Worm (Caenorhabditis elegans): ENCODE results near the gene hach-1.

Gene hach-1

DNA sequence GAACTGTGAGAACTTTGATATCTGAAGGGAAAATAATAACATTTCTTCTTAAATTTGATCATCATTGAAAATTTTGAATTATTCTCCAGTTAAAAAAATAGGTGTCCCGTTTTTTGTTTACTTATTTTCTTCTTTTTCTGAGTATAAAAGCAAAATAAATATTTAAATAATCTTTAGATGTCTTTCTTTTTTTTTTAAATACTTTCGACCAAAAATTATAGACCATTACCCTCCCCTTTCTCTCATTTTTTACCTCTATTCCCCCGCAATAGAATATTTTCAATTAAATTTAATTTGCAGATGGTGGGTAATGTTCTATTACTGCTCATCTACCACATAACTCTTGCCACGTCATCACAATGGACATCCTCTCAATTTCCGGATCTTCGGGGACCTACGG, 18.4 kb downstream of the hach-1 start, which contains the start of gene molo-1:
TSS of gene molo-1 (plus strand) at position 301 of the 400 bp plus-strand sequence.
- TF ChIP-seq him-1 (tag; optimal IDR thresholded peaks at IDR 0.05) (no peak), W03F9.2 (tag; optimal IDR thresholded peaks at IDR 0.05) (no peak), dao-5 (tag; optimal IDR thresholded peaks at IDR 0.05) (no peak)

DNA sequence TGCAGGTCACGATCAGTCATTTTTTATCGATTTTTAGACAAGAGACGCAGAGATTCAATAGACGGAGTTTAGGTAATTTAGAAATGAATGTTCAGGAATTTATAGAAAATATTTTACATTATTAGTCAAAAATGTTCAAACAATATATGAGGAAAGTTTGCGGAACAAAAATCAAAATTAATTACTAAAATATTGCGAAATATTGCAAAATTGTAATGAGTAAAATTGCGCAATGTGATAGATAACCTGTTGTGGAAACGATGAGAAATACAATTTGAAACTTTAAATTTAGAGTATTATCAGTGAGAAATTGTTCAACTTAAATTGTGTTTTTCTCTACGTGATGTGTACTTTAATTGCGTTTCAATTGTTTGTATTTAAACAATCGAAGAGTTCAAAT, 25.8 kb downstream of the hach-1 start, which contains the start of gene F56D2.5:
TSS of gene F56D2.5 (minus strand) at position 371 of the 400 bp plus-strand sequence.
- TF ChIP-seq W03F9.2 (tag; optimal IDR thresholded peaks at IDR 0.05), result no peak
- no peak for TF ChIP-seq dao-5 (tag; optimal IDR thresholded peaks at IDR 0.05)
- no peak for TF ChIP-seq him-1 (tag; optimal IDR thresholded peaks at IDR 0.05)

DNA sequence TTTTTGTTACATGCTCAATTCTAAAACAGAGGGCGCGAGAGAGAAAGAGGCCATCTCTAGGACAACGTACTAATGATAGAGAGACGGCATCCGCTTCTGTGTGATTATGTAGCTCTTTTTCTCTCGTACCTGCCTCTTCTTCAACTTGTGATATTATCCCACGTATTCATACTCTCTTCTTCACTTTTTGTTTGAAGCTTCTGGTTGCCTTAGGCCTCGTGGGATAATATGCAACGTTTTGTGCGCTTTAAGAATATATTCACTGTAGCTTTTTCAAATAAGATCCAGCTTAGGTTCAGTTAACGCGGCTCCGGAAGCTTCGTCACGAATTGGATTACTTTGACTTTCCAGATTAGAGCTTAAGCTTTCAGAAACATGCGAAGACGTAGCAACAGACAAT, 27.5 kb downstream of the hach-1 start, which contains the start of the genes F56D2.8 and uev-2:
TSS of gene F56D2.8 (minus strand) at position 101 of the 400 bp plus-strand sequence.
TSS of gene uev-2 (plus strand) at position 360 of the 400 bp plus-strand sequence.
- TF ChIP-seq W03F9.2 (tag; optimal IDR thresholded peaks at IDR 0.05) (no peak), dao-5 (tag; optimal IDR thresholded peaks at IDR 0.05) (no peak), him-1 (tag; optimal IDR thresholded peaks at IDR 0.05) (no peak)

DNA sequence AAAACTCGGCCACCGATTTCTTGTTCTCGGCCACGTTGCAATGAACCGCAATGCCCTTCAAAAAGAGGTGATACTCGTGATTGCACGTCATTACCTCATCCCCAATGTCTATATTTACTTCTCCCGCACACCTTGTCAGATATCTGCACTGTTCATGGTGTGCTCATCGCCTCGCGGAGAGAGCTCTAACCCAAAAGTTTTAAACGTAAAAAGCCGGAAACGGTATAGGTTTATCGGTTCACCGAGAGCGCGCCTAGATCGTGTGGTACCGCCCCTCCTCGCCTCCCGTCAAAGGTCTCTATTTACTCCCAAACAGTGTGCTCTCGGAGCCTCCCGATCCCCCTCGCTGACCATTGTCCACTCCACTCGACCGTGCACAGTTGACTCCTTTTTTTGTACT, 29.4 kb downstream of the hach-1 start, which contains the start of gene F56D2.3:
TSS of gene F56D2.3 (plus strand) at position 301 of the 400 bp plus-strand sequence.
- TF ChIP-seq dao-5 (tag; optimal IDR thresholded peaks at IDR 0.05), result no peak
- TF ChIP-seq W03F9.2 (tag; optimal IDR thresholded peaks at IDR 0.05), result no peak
- no peak for TF ChIP-seq him-1 (tag; optimal IDR thresholded peaks at IDR 0.05)

DNA sequence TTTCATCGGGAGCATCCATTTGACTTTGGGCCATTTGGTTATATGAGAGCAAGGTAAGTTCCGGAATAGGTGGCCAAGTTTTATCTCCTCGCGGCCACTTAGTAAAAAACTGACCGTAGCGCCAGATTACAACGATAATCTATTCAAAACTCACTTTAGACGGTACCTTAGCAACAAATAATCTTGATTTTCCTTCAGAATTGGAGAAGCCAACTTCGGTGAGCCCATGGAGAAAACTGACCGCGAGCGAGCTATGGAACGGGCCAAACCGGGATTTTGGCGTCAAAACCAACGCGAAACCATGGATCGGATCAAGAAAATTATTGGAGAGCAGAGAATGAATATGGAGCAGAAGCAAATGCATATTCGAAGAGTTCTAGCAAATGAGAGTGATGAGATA, 30.5 kb downstream of the hach-1 start:
- no peak for TF ChIP-seq him-1 (tag; optimal IDR thresholded peaks at IDR 0.05)
- no peak for TF ChIP-seq dao-5 (tag; optimal IDR thresholded peaks at IDR 0.05)
- TF ChIP-seq W03F9.2 (tag; optimal IDR thresholded peaks at IDR 0.05), result no peak

DNA sequence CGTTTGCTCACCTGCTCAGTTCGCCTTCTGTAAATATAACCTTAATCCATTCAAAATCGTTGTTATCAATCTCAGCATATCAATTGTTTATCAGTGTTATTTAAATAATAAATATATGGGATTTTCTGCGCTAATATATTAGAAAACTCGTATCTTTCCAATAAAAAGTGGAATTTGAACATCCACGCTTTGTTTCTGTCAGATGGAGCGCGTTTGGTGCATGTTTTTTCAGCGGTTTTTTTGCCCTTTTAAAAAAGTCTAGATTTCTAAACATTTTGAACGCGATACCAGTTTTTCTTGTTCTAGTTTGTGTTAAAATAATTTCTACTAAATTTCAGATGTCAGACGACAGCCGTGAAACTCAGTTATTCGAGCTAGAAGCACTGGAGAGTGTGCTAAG, 31.7 kb downstream of the hach-1 start, which contains the start of gene F56D2.2:
TSS of gene F56D2.2 (plus strand) at position 339 of the 400 bp plus-strand sequence.
- TF ChIP-seq him-1 (tag; optimal IDR thresholded peaks at IDR 0.05) (no peak), dao-5 (tag; optimal IDR thresholded peaks at IDR 0.05) (no peak), W03F9.2 (tag; optimal IDR thresholded peaks at IDR 0.05) (no peak)

DNA sequence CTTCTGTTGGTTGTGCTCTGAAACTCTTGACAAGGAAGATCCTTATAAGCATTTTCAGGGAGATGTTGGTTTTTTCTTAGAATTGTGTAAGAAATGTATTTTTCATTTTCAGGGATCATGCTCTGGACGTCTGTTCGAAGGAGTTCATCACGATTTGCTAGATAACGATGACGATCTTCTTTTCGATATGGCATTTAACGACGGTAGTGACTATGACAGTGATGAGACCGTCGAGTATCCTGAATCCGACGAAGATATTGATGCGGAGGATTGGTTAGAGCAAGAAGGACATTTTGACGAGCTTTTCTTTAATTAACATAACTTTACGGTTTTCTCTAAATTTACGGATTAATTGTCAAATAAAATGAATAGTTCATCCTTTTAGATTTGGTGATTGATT, 33.5 kb downstream of the hach-1 start:
- TF ChIP-seq dao-5 (tag; optimal IDR thresholded peaks at IDR 0.05) (no peak), him-1 (tag; optimal IDR thresholded peaks at IDR 0.05) (no peak), W03F9.2 (tag; optimal IDR thresholded peaks at IDR 0.05) (no peak)

DNA sequence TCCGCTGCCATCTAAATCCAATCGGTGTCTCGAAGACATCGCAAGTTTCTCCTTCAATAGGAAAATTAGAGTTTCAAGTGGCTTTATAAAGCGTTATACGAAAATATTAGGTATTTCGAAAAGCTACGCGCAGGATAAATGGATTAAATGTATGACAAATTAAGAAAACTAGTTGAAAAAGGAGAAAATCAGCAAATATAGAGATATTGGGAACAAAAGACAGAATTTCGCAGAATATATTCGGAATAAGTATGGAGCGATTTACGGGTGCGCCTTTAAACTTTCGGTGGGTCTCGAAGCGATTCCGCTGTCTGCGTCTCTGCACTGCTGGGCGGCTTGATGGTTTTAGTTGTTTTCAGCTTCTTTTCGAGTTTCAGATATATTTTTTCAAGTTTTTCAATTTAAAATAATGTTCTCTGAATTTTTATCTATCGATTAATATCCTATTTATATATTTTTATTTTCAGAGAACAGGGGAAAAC, 36.5 kb downstream of the hach-1 start, which contains the start of the genes ddx-15 and ucr-1:
TSS of gene ddx-15 (minus strand) at position 51 of the 482 bp plus-strand sequence.
TSS of gene ucr-1 (plus strand) at position 468 of the 482 bp plus-strand sequence.
- no peak for TF ChIP-seq dao-5 (tag; optimal IDR thresholded peaks at IDR 0.05)
- TF ChIP-seq W03F9.2 (tag; optimal IDR thresholded peaks at IDR 0.05), result peak; percentile 66

DNA sequence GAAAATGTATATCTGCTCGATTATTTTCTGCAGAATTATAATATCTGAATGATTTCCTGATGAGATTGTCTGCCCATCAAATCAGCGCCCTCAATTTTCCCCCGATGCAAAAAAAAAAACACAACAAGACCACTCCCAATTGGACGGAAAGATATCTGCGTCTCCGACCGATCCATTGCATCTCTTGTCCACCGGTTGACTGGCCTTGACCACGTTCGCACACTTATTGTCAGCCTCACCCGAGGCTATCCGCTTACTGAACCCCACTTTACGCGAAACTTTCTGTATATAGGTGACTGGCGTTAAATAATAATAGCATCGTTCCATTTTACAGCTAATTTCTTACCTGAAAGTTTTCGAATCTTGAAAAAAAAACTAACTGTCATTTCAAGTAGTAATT, 39.1 kb downstream of the hach-1 start:
- no peak for TF ChIP-seq dao-5 (tag; optimal IDR thresholded peaks at IDR 0.05)
- no peak for TF ChIP-seq him-1 (tag; optimal IDR thresholded peaks at IDR 0.05)
- no peak for TF ChIP-seq W03F9.2 (tag; optimal IDR thresholded peaks at IDR 0.05)

DNA sequence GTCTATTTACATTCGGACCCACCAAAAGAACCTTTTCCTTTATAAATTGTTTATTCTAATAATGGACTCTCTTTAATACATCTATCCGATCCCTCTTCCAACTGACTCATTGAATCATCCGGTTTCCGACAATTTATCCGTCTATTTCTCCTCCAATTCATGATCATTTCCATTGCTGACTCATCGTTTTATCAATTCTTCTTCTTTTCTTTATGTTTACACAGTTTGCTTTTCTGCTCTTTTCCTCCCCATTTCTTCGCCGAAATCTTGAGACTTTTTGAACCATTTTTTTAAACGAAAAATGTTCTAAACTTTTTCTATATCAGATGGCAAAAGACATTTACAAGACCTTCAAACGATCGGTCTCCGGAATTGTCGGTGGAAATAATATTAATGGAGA, 40.2 kb downstream of the hach-1 start, which contains the start of gene ced-6:
TSS of gene ced-6 (plus strand) at position 327 of the 400 bp plus-strand sequence.
- no peak for TF ChIP-seq dao-5 (tag; optimal IDR thresholded peaks at IDR 0.05)
- TF ChIP-seq him-1 (tag; optimal IDR thresholded peaks at IDR 0.05), result no peak
- TF ChIP-seq W03F9.2 (tag; optimal IDR thresholded peaks at IDR 0.05), result no peak

DNA sequence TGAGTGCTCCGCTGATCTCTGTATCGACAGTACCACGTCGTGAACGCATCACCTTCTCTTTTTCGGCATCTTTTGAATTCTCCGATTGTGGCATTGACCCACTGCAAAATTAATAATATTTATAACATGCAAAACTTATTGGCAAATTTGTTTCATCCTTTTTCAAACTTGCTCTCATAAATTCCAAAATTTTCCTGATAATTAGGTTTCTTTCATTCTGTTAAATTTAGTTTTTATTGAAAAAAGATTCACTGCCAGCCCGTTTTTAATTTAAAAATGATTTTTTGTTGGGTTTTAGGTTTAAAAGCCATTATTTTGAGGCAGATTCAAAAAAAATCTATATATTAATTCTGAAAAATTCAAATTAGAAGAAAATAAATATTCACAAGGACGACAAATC, 44.7 kb downstream of the hach-1 start, which contains the start of gene wdr-37:
TSS of gene wdr-37 (minus strand) at position 101 of the 400 bp plus-strand sequence.
- TF ChIP-seq him-1 (tag; optimal IDR thresholded peaks at IDR 0.05) (no peak), dao-5 (tag; optimal IDR thresholded peaks at IDR 0.05) (no peak), W03F9.2 (tag; optimal IDR thresholded peaks at IDR 0.05) (no peak)

DNA sequence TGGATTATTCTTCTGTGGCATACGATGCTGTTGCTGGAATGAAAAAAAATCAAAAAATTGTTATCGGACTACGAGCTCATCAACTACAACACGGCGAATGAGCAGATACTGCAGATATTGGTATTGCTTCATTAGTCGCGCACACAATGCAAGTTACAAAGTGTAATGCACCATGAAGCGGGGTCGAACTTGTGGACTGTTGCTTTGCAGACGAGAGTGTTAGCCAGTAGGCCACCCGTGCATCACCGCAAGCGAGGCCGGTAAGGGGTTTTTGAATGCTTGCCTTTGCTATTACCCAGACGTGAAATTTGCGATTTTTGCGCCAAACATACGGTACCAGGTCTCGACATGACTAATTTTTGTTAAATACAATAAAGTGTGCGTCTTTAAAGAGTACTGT, 46.7 kb downstream of the hach-1 start:
- TF ChIP-seq him-1 (tag; optimal IDR thresholded peaks at IDR 0.05), result no peak
- TF ChIP-seq dao-5 (tag; optimal IDR thresholded peaks at IDR 0.05), result peak; percentile 67
- peak; percentile 25 for TF ChIP-seq W03F9.2 (tag; optimal IDR thresholded peaks at IDR 0.05)

DNA sequence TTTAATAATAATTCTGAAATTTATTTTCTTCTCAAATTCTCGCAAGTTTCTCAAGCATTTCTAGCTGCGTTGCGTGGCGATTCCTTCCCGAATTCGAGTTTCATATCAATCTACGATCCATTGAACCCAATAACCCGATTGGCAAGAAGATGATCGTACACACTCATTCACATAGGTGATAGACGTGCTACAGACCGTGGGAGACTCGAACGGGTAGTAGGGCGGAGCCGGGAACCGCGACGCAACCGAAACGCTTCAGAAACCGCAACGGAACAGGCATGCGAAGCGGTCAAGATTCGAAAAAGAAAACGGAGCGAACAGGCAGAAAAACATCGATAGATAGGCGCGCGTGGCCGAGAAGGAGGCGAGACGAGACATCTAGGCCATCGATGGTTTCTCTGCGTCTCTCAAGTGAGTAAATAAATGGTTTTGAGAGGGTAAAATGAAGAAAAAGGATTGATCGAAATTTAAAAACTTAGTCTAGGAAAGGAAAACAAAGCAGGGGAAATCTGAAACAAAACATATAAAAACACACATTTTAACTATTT, 48.3 kb downstream of the hach-1 start, which contains the start of gene madf-11:
TSS of gene madf-11 (minus strand) at position 51 of the 548 bp plus-strand sequence.
- no peak for TF ChIP-seq him-1 (tag; optimal IDR thresholded peaks at IDR 0.05)
- no peak for TF ChIP-seq dao-5 (tag; optimal IDR thresholded peaks at IDR 0.05)

DNA sequence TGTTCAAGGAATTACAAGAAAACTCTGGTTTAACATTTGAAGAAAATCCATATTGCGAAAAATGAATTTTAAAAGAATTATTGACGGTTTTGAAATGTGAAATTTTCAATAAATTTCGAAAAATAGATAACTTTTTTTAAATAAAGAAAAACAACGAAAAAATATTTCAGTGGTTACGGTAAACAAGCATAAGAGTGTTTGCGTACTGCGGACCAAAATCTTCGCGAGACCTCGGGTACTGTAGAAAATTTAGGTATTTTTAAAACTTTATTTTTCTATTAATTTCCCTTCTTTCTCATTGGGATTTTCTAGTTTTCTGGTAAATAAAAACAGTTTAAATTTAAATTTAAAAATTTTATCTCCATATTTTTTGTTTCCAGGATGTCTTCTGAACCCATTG, 48.8 kb downstream of the hach-1 start, which contains the start of gene xnd-1:
TSS of gene xnd-1 (plus strand) at position 381 of the 400 bp plus-strand sequence.
- TF ChIP-seq him-1 (tag; optimal IDR thresholded peaks at IDR 0.05) (no peak), W03F9.2 (tag; optimal IDR thresholded peaks at IDR 0.05) (peak; percentile 49)
